Worm (Caenorhabditis elegans) whole organism, L2 larva: ENCODE measurements around the gene arp-6.
A peak's percentile ranks its signal among the peaks of the same experiment; 100 is the strongest.

Source experiments
- lin-13 ChIP-seq: fragments of 150-350 bp; optimal IDR thresholded peaks from 2 replicates; lab custom pipeline; 2014; ENCODE audit warnings: missing biosample characterization, missing genetic modification reagents, missing genetic modification characterization
- lsy-2 ChIP-seq, 2 experiments: fragments of 150-350 bp in 1 of 2; sonication (generic microtip) in 1 of 2; optimal IDR thresholded peaks; 2 replicates each; lab custom pipeline; 2014 to 2017; ENCODE audit warnings: missing biosample characterization in 2 of 2, missing genetic modification characterization in 2 of 2
- sem-4 ChIP-seq: fragments of 150-350 bp; optimal IDR thresholded peaks from 2 replicates; lab custom pipeline; 2014; ENCODE audit warnings: missing biosample characterization, missing genetic modification reagents, missing genetic modification characterization
- unc-55 ChIP-seq: fragments of 150-350 bp; sonication (generic microtip); optimal IDR thresholded peaks from 3 replicates; lab custom pipeline; 2014; ENCODE audit warnings: missing biosample characterization, missing genetic modification reagents, missing genetic modification characterization

DNA sequence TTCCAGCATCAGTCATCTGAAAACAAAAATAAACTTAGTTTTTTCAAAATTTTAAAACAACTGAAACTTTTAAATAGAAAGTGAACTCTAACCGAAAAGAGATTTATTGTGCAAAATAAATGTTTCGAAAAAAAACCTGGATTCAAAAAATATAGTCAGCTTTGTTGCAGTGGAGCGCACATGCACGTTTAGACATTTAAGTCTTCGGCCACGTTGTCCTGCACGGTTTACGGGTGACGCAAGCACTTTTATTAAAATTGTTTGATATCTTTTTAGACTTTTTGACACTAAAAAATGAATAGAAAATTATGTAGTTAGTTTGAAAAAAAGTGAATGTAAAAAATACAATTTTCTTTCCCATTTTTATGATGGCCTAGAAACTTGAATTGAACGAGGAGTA is 2.3 kb upstream of the arp-6 start, which contains the start of the genes ubh-4 and algn-6:
- peak; percentile 6 for TF ChIP-seq lin-13 (GFP tag; lab: Kevin White, UChicago)
- peak; percentile 57 to 96 for TF ChIP-seq lsy-2 (tag; optimal IDR thresholded peaks at IDR 0.05; lab: Kevin White, UChicago)
- peak; percentile 72 for TF ChIP-seq unc-55 (GFP tag; lab: Kevin White, UChicago)
- TF ChIP-seq sem-4 (tag; lab: Kevin White, UChicago): no peak
